Worm (Caenorhabditis elegans): ENCODE measurements around the gene ZK856.11.
A peak's percentile ranks its signal among the peaks of the same experiment; 100 is the strongest.

The ZK856.11 gene

DNA sequence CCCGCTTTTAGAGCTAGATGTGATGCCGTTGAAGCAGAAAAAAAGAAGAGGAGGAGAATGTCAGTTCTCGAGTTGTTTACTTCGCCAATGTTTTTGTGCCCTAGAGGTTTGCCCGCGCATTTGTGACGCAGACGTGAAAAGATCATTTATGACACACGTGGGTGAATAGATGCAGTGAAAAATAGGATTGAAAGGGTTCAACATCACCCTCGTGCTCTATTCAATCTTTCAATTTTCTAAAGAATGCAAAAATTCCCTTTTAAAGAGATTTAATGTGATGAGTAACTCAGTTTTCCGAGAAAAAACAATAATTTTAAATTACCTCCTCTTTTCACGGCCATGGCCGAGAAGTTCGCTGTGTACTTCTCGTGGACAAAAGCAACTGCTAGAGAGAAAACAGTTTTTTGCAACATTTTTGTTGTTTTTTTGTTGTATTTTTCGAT is 41.7 kb upstream of the ZK856.11 start (continued):
- TF ChIP-seq nhr-11 (tag; optimal IDR thresholded peaks at IDR 0.05) (no peak), nhr-25 (tag; optimal IDR thresholded peaks at IDR 0.05) (no peak), elt-1 (tag; optimal IDR thresholded peaks at IDR 0.05) (no peak), pha-4 (tag; optimal IDR thresholded peaks at IDR 0.05) (peak; percentile 79), snpc-4 (tag; optimal IDR thresholded peaks at IDR 0.05) (peak; percentile 18), tbx-2 (tag; optimal IDR thresholded peaks at IDR 0.05) (no peak), ceh-28 (tag; optimal IDR thresholded peaks at IDR 0.05) (no peak), nhr-237 (tag; optimal IDR thresholded peaks at IDR 0.05) (no peak), daf-12 (tag; optimal IDR thresholded peaks at IDR 0.05) (no peak), lsy-12 (tag; optimal IDR thresholded peaks at IDR 0.05) (no peak), lin-15B (tag; optimal IDR thresholded peaks at IDR 0.05) (peak; percentile 34), nhr-77 (tag; optimal IDR thresholded peaks at IDR 0.05) (no peak), fkh-10 (GFP tag; optimal IDR thresholded peaks at IDR 0.05) (peak; percentile 57)

DNA sequence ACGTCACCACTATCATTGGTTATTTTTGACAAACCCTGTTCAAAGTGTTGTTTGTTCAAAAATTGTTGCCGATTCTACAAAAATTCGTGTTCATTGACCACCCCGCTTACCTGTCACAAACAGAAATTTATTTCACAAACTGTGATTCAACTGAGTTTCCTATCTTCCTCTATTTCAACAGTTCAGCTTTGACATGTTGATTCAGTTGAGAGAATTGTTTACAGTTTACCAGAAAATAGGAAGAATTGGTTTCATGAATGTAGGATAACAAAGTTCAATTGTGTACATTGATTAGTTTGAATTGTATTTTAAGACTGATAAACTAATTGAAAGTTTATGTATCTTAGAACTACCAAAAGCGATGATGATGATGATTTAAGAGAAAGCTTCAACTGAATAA is 40.9 kb upstream of the ZK856.11 start:
- TF ChIP-seq eor-1 (tag; optimal IDR thresholded peaks at IDR 0.05) (no peak), nhr-237 (tag; optimal IDR thresholded peaks at IDR 0.05) (no peak), fkh-10 (GFP tag; optimal IDR thresholded peaks at IDR 0.05) (no peak), pqm-1 (tag; optimal IDR thresholded peaks at IDR 0.05) (peak; percentile 30), zag-1 (tag; optimal IDR thresholded peaks at IDR 0.05) (no peak), jun-1 (tag; optimal IDR thresholded peaks at IDR 0.05) (no peak), nhr-76 (tag; optimal IDR thresholded peaks at IDR 0.05) (no peak), lin-39 (tag; optimal IDR thresholded peaks at IDR 0.05) (no peak), nhr-11 (tag; optimal IDR thresholded peaks at IDR 0.05) (no peak), ztf-11 (tag; optimal IDR thresholded peaks at IDR 0.05) (no peak), pha-4 (tag; optimal IDR thresholded peaks at IDR 0.05) (peak; percentile 90), egl-27 (tag; optimal IDR thresholded peaks at IDR 0.05) (no peak), ceh-28 (tag; optimal IDR thresholded peaks at IDR 0.05) (no peak), elt-2 (tag; optimal IDR thresholded peaks at IDR 0.05) (peak; percentile 38), ztf-4 (tag; optimal IDR thresholded peaks at IDR 0.05) (no peak)

DNA sequence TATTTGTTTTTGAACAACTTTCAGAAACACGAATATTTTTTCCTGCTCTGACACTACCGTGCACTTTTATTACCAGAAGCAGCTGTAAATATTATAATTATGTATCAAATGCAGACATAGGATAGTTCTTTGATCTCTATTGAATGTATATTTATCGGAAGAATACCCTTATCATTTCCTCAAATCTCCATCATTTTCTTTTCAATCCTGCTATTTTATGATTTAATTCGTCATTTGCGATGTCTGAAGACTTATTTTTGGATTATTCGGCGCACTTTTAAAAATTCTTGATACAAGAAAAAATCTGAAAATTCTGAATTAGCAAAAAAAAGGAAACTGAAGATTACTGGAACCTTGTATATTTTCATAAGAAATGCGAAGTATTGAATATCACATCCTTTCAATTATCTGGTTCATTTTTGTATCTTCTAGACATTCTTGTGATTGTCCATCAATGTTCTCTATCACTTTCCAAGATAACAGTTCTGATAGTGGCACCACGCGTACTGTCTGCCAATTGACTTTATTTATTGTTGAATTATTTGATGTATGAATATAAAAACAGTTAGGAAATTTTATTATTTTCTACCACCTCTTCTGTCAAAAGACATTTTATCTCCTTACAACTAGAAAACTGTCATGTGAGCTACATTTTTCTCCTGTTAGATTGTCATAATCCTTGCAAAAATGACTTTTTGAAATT is 39.4 kb upstream of the ZK856.11 start:
- TF ChIP-seq pqm-1 (tag; optimal IDR thresholded peaks at IDR 0.05) = peak; percentile 2
- TF ChIP-seq nhr-12 (tag; optimal IDR thresholded peaks at IDR 0.05) = no peak
- TF ChIP-seq elt-2 (tag; optimal IDR thresholded peaks at IDR 0.05) = peak; percentile 68

DNA sequence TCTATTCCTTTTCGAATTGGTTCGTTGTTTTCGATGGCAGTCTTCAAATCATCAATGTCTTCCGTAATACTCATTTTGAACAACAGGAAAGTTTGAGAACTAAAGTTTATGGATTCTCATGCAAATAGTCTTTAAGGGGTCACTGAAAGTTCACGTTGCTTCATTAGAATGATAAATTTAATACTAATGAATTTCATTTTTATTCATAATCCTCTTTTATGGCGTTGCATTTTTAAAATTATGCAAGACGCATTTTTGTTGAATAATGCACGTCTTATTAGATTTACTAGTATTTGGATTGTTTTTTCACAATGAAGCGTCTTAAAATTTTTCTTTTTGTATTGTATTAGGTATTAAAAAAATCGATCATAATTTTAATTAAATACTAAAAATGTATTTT is 38.4 kb upstream of the ZK856.11 start, which contains the start of gene C12D8.9:
Gene C12D8.9 (minus strand): TSS at position 101 of the 400 bp plus-strand sequence.
- TF ChIP-seq mdl-1 (tag; optimal IDR thresholded peaks at IDR 0.05) (no peak), ztf-11 (tag; optimal IDR thresholded peaks at IDR 0.05) (no peak), pha-4 (tag; optimal IDR thresholded peaks at IDR 0.05) (no peak), nhr-67 (tag; optimal IDR thresholded peaks at IDR 0.05) (no peak), ama-1 (optimal IDR thresholded peaks at IDR 0.05) (no peak), eor-1 (tag; optimal IDR thresholded peaks at IDR 0.05) (no peak), elt-1 (tag; optimal IDR thresholded peaks at IDR 0.05) (no peak), fos-1 (tag; optimal IDR thresholded peaks at IDR 0.05) (no peak), nhr-23 (tag; optimal IDR thresholded peaks at IDR 0.05) (no peak), daf-12 (tag; optimal IDR thresholded peaks at IDR 0.05) (no peak), nhr-28 (tag; optimal IDR thresholded peaks at IDR 0.05) (no peak), unc-62 (GFP tag; optimal IDR thresholded peaks at IDR 0.05) (no peak), zag-1 (tag; optimal IDR thresholded peaks at IDR 0.05) (no peak), ztf-4 (tag; optimal IDR thresholded peaks at IDR 0.05) (no peak), snpc-4 (tag; optimal IDR thresholded peaks at IDR 0.05) (no peak), nhr-11 (tag; optimal IDR thresholded peaks at IDR 0.05) (no peak), nhr-43 (tag; optimal IDR thresholded peaks at IDR 0.05; ENCODE audit: poor library complexity, severe bottlenecking) (no peak), egl-27 (tag; optimal IDR thresholded peaks at IDR 0.05) (no peak), sea-2 (GFP tag; optimal IDR thresholded peaks at IDR 0.05) (no peak), lin-39 (tag; optimal IDR thresholded peaks at IDR 0.05) (no peak)
